Worm (Caenorhabditis elegans) whole organism, early embryonic: ENCODE data around the gene spc-2.

Experiments
- B0310.2 ChIP-seq: sonication (generic microtip); optimal IDR thresholded peaks from 2 replicates; lab custom pipeline; 2016; ENCODE audit warnings: mild to moderate bottlenecking, missing genetic modification characterization, missing compliant biosample characterization
- ama-1 ChIP-seq: fragments of 150-350 bp; optimal IDR thresholded peaks from 2 replicates; lab custom pipeline; 2014
- ceh-13 ChIP-seq: fragments of 200-800 bp; sonication (Bioruptor generic); optimal IDR thresholded peaks from 2 replicates; lab custom pipeline; 2018; ENCODE audit warnings: mild to moderate bottlenecking, missing genetic modification characterization, missing compliant biosample characterization
- ceh-36 ChIP-seq: sonication (generic microtip); optimal IDR thresholded peaks from 2 replicates; lab custom pipeline; 2016; ENCODE audit warnings: missing genetic modification characterization, inconsistent platforms, missing compliant biosample characterization
- flt-1 ChIP-seq: fragments of 200-800 bp; sonication (Bioruptor generic); IDR thresholded peaks from 2 replicates; pipeline ENCODE4 v1.3.6; 2022; ENCODE audit warnings: missing genetic modification characterization, missing compliant biosample characterization
- hmg-4 ChIP-seq: fragments of 200-800 bp; sonication (Bioruptor generic); optimal IDR thresholded peaks from 2 replicates; lab custom pipeline; 2018; ENCODE audit warnings: mild to moderate bottlenecking, missing genetic modification characterization, missing compliant biosample characterization
- hnd-1 ChIP-seq: sonication (generic microtip); optimal IDR thresholded peaks from 2 replicates; lab custom pipeline; 2016; ENCODE audit warnings: missing genetic modification characterization, missing compliant biosample characterization
- tbx-11 ChIP-seq: fragments of 200-800 bp; sonication (Bioruptor generic); IDR thresholded peaks from 2 replicates; pipeline ENCODE4 v1.3.6; 2022; ENCODE audit warnings: missing genetic modification characterization, missing compliant biosample characterization
- tbx-37 ChIP-seq: fragments of 200-800 bp; sonication (Bioruptor generic); conservative IDR thresholded peaks from 2 replicates; pipeline ENCODE4 v1.3.6; 2022; ENCODE audit warnings: missing genetic modification reagents, missing genetic modification characterization, missing compliant biosample characterization
- tra-4 ChIP-seq: sonication (generic microtip); optimal IDR thresholded peaks from 2 replicates; lab custom pipeline; 2017; ENCODE audit warnings: missing genetic modification characterization, missing compliant biosample characterization

- TF ChIP-seq tbx-11 (no peak), ama-1 (lab: Kevin White, UChicago) (no peak), tra-4 (no peak), flt-1 (no peak), tbx-37 (GFP tag; lab: Robert Waterston, UW) (no peak), B0310.2 (tag; lab: Kevin White, UChicago) (no peak), hnd-1 (tag; lab: Kevin White, UChicago) (no peak), ceh-13 (no peak), hmg-4 (GFP tag; lab: Kevin White, UChicago) (no peak), ceh-36 (no peak)
Measured at ce11 chrIII:8228916-8229315, 47.2 kb downstream of the spc-2 start.
